Worm (Caenorhabditis elegans) whole organism, late embryonic: ENCODE results near the gene mec-12.

ENCODE experiments used
- lin-11 ChIP-seq: fragments of 200-800 bp; sonication (Bioruptor generic); optimal IDR thresholded peaks from 2 replicates; lab custom pipeline; 2018; ENCODE audit warnings: mild to moderate bottlenecking, missing genetic modification characterization, missing compliant biosample characterization
- nhr-232 ChIP-seq: sonication (generic microtip); optimal IDR thresholded peaks from 2 replicates; lab custom pipeline; 2016; ENCODE audit warnings: missing genetic modification characterization, missing compliant biosample characterization
- pha-2 ChIP-seq: sonication (generic microtip); optimal IDR thresholded peaks from 2 replicates; lab custom pipeline; 2017; ENCODE audit warnings: mild to moderate bottlenecking, missing genetic modification characterization, missing compliant biosample characterization
- pha-4 ChIP-seq: fragments of 150-350 bp; optimal IDR thresholded peaks from 2 replicates; lab custom pipeline; 2018; ENCODE audit warnings: missing biosample characterization, missing genetic modification reagents, missing genetic modification characterization
- pqm-1 ChIP-seq: sonication (generic microtip); optimal IDR thresholded peaks from 2 replicates; lab custom pipeline; 2016; ENCODE audit warnings: missing genetic modification characterization, missing compliant biosample characterization
- sox-4 ChIP-seq: sonication (generic microtip); optimal IDR thresholded peaks from 2 replicates; lab custom pipeline; 2017; ENCODE audit warnings: mild to moderate bottlenecking, missing genetic modification characterization, inconsistent platforms, missing compliant biosample characterization

DNA sequence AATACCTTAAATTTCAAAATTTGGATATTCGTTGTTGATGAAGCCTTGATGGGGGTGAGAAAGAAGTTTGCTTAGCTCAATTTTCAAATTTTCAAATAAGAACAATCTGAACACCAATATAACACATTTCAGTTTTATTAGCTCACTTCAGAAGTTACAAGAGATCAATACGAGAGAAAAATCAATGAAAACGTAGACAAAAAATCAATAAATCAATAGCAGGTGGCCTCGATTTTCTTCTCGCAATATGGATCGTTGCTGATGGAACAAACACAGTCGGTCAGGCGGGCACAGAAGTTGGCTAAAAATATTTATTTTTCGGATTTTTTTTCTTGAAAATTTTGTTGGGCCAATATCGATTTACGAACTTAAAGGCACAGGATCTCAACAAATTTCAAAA, 3.0 kb upstream of the mec-12 start:
- no peak for TF ChIP-seq pqm-1 (tag; lab: Kevin White, UChicago)
- no peak for TF ChIP-seq sox-4 (tag; lab: Kevin White, UChicago)
- TF ChIP-seq lin-11 (tag; lab: Kevin White, UChicago): no peak
- no peak for TF ChIP-seq pha-4 (tag; lab: Kevin White, UChicago)
- no peak for TF ChIP-seq nhr-232
- TF ChIP-seq pha-2 (tag; lab: Kevin White, UChicago): no peak
